Worm (Caenorhabditis elegans) whole organism, L4 larva: ENCODE results near the gene C15H11.13.

Source experiments
- daf-8 ChIP-seq: fragments of 200-800 bp; sonication (Bioruptor generic); IDR thresholded peaks from 2 replicates; pipeline ENCODE4 v1.3.6; 2022; ENCODE audit warnings: missing genetic modification characterization, missing compliant biosample characterization
- dpl-1 ChIP-seq: fragments of 150-350 bp; optimal IDR thresholded peaks from 2 replicates; lab custom pipeline; 2014; ENCODE audit warnings: missing biosample characterization, missing genetic modification reagents, missing genetic modification characterization
- fkh-10 ChIP-seq: fragments of 150-350 bp; optimal IDR thresholded peaks from 2 replicates; lab custom pipeline; 2014; ENCODE audit warnings: missing biosample characterization, missing genetic modification reagents, missing genetic modification characterization
- lin-13 ChIP-seq: fragments of 150-350 bp; optimal IDR thresholded peaks from 2 replicates; lab custom pipeline; 2014; ENCODE audit warnings: missing biosample characterization, missing genetic modification reagents, missing genetic modification characterization

DNA sequence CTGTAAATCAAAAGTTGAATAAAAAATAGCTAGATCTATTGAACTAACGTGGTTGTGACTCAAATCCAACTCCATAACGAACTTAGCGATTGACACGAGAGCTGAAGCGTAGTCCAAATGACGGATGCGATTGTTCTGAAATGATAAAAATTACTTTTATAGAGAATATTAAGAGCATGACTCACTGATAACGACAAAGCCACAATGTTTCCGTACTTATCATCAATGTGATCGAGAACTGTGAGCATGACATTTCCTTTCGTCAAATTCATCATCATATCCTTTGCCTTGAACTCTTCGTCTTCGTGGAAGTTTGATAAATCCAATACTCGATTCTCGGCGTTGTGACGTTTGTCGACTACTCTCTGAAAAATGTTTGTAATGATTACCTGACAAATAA lies 19.2 kb downstream of the C15H11.13 start:
- TF ChIP-seq dpl-1, result no peak
- TF ChIP-seq lin-13 (GFP tag; lab: Kevin White, UChicago), result no peak
- TF ChIP-seq daf-8 (GFP tag; lab: Robert Waterston, UW), result no peak
- TF ChIP-seq fkh-10 (GFP tag; lab: Kevin White, UChicago), result no peak
